Fruit fly (Drosophila melanogaster) whole organism, pupa: Measurements from ENCODE around the gene IFT54.

Experiments used
- CG10348 ChIP-seq: fragments of 200-800 bp; sonication (Bioruptor generic); IDR thresholded peaks from 2 replicates; pipeline ENCODE4 v1.3.6; 2022; ENCODE audit warnings: missing biosample characterization, missing genetic modification characterization
- CG12605 ChIP-seq: fragments of 200-800 bp; sonication (Bioruptor generic); IDR thresholded peaks from 2 replicates; pipeline ENCODE4 v1.3.6; 2022; ENCODE audit warnings: missing biosample characterization, missing genetic modification characterization
- CG13204 ChIP-seq: fragments of 200-800 bp; sonication (Bioruptor generic); optimal IDR thresholded peaks from 2 replicates; lab custom pipeline; 2018; ENCODE audit warnings: missing biosample characterization, mild to moderate bottlenecking, missing genetic modification characterization, moderate library complexity
- CG14655 ChIP-seq: fragments of 200-800 bp; sonication (Bioruptor generic); optimal IDR thresholded peaks from 3 replicates; lab custom pipeline; 2017; ENCODE audit warnings: mild to moderate bottlenecking, missing biosample characterization, missing genetic modification reagents, missing genetic modification characterization
- CG15710 ChIP-seq: fragments of 200-800 bp; sonication (Bioruptor generic); optimal IDR thresholded peaks from 2 replicates; lab custom pipeline; 2018; ENCODE audit warnings: missing biosample characterization, mild to moderate bottlenecking, missing genetic modification characterization, moderate library complexity
- CG17806 ChIP-seq: fragments of 200-800 bp; sonication (Bioruptor generic); optimal IDR thresholded peaks from 2 replicates; lab custom pipeline; 2018; ENCODE audit warnings: missing biosample characterization, mild to moderate bottlenecking, missing genetic modification characterization, moderate library complexity
- CG32121 ChIP-seq: fragments of 200-800 bp; sonication (Bioruptor generic); IDR thresholded peaks from 2 replicates; pipeline ENCODE4 v1.3.6; 2022; ENCODE audit warnings: missing biosample characterization, missing genetic modification characterization
- CG34367 ChIP-seq: fragments of 200-800 bp; sonication (Bioruptor generic); optimal IDR thresholded peaks from 2 replicates; lab custom pipeline; 2018; ENCODE audit warnings: missing biosample characterization, mild to moderate bottlenecking, missing genetic modification characterization
- CG4496 ChIP-seq: fragments of 200-800 bp; sonication (Bioruptor generic); IDR thresholded peaks from 3 replicates; pipeline ENCODE4 v1.3.6; 2022; ENCODE audit warnings: missing biosample characterization, missing genetic modification characterization
- CG8159 ChIP-seq: fragments of 200-800 bp; sonication (Bioruptor generic); optimal IDR thresholded peaks from 3 replicates; lab custom pipeline; 2018; ENCODE audit warnings: missing biosample characterization, mild to moderate bottlenecking, missing genetic modification characterization, moderate library complexity
- CG8301 ChIP-seq: fragments of 200-800 bp; sonication (Bioruptor generic); optimal IDR thresholded peaks from 2 replicates; lab custom pipeline; 2018; ENCODE audit warnings: missing biosample characterization, mild to moderate bottlenecking, missing genetic modification characterization
- CG9948 ChIP-seq: fragments of 200-800 bp; sonication (Bioruptor generic); optimal IDR thresholded peaks from 2 replicates; lab custom pipeline; 2018; ENCODE audit warnings: missing biosample characterization, mild to moderate bottlenecking, missing genetic modification characterization, moderate library complexity
- D1 ChIP-seq: fragments of 200-800 bp; sonication (Bioruptor generic); optimal IDR thresholded peaks from 2 replicates; lab custom pipeline; 2018; ENCODE audit warnings: missing biosample characterization, mild to moderate bottlenecking, missing genetic modification characterization, moderate library complexity
- EcR ChIP-seq: fragments of 200-800 bp; sonication (Bioruptor generic); optimal IDR thresholded peaks from 3 replicates; lab custom pipeline; 2019; ENCODE audit warnings: missing biosample characterization, missing genetic modification characterization, mild to moderate bottlenecking, moderate library complexity, missing genetic modification reagents
- Ets98B ChIP-seq: fragments of 200-800 bp; sonication (Bioruptor generic); IDR thresholded peaks from 2 replicates; pipeline ENCODE4 v1.3.6; 2022; ENCODE audit warnings: missing biosample characterization, missing genetic modification characterization
- Pif1A ChIP-seq: fragments of 200-800 bp; sonication (Bioruptor generic); optimal IDR thresholded peaks from 3 replicates; lab custom pipeline; 2016; ENCODE audit warnings: missing biosample characterization, missing genetic modification characterization
- Pif1B ChIP-seq: fragments of 200-800 bp; sonication (Bioruptor generic); optimal IDR thresholded peaks from 3 replicates; lab custom pipeline; 2016; ENCODE audit warnings: missing biosample characterization, missing genetic modification characterization
- Snoo ChIP-seq: fragments of 200-800 bp; sonication (Bioruptor generic); optimal IDR thresholded peaks from 3 replicates; lab custom pipeline; 2017; ENCODE audit warnings: missing biosample characterization, mild to moderate bottlenecking, missing genetic modification characterization, inconsistent platforms
- fd96Ca ChIP-seq: fragments of 200-800 bp; sonication (Bioruptor generic); IDR thresholded peaks from 3 replicates; pipeline ENCODE4 v1.3.6; 2022; ENCODE audit warnings: missing biosample characterization, missing genetic modification characterization
- gl ChIP-seq: fragments of 200-800 bp; sonication (Bioruptor generic); optimal IDR thresholded peaks from 2 replicates; lab custom pipeline; 2018; ENCODE audit warnings: missing biosample characterization, mild to moderate bottlenecking, missing genetic modification characterization
- rn ChIP-seq: fragments of 200-800 bp; sonication (Bioruptor generic); IDR thresholded peaks from 2 replicates; pipeline ENCODE4 v1.3.6; 2022; ENCODE audit warnings: missing biosample characterization, missing genetic modification characterization

The IFT54 gene

DNA sequence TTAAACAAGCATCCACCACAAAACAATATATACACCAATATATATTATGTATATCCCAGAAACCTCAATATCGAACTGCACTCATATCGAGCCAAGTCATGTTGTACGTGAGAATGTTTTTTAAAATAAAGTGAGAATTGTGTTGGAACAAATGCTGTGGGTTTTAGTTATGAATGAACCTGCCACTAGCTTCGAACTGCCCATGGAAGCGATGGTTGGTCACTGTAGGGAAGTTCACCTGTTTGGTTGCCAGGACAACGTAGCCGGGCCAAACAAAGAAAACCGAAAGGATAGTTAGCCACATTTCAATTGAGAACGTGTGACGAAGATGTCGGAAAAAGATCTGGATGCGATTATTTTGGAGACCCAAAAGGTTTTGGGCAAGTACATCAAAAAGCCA, at the start of gene IFT54:
Gene IFT54, plus strand, starts transcription at position 301 of the 400 bp plus-strand sequence.
- TF ChIP-seq CG10348 (GFP tag; lab: Robert Waterston, UW) (no peak), CG12605 (no peak), Pif1B (GFP tag; lab: Kevin White, UChicago) (no peak), EcR (GFP tag; lab: Kevin White, UChicago) (no peak), gl (no peak), CG13204 (GFP tag; lab: Kevin White, UChicago) (no peak), CG8301 (tag; lab: Kevin White, UChicago) (no peak), CG17806 (no peak), rn (GFP tag; lab: Robert Waterston, UW) (no peak), D1 (tag; lab: Kevin White, UChicago) (no peak), CG15710 (tag; lab: Kevin White, UChicago) (no peak), CG14655 (GFP tag; lab: Kevin White, UChicago) (no peak), fd96Ca (GFP tag; lab: Robert Waterston, UW) (no peak), Snoo (tag; lab: Kevin White, UChicago) (no peak), CG4496 (GFP tag; lab: Robert Waterston, UW) (no peak)
- TF ChIP-seq, all 21 proteins: peak for 0

DNA sequence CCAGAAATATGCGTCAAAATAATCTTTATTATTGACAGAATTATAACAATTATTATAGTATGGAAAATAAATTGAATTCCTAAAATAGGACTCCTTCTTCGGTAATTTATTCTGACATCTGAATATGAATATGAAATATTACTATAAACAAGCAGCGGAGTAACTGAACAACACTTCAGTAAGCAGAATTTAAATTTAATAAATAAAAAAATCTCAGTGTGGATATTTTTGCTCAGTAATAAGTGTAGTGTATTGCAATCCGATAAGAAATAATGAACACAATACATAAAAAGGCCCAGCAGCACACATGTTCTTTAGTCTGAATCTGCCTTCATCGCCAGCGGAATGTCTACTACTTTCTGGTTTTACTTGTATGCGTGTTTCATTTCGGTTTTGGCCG, 46.4 kb upstream of the IFT54 start, which contains the start of gene CG43179:
Gene CG43179, plus strand, starts transcription at position 301 of the 400 bp plus-strand sequence.
- TF ChIP-seq Ets98B (GFP tag; lab: Robert Waterston, UW) (no peak), CG9948 (tag; lab: Kevin White, UChicago) (no peak), CG8301 (tag; lab: Kevin White, UChicago) (no peak), CG15710 (tag; lab: Kevin White, UChicago) (no peak), CG10348 (GFP tag; lab: Robert Waterston, UW) (no peak), EcR (GFP tag; lab: Kevin White, UChicago) (no peak), CG17806 (no peak), CG8159 (tag; lab: Kevin White, UChicago) (no peak), CG13204 (GFP tag; lab: Kevin White, UChicago) (no peak)

DNA sequence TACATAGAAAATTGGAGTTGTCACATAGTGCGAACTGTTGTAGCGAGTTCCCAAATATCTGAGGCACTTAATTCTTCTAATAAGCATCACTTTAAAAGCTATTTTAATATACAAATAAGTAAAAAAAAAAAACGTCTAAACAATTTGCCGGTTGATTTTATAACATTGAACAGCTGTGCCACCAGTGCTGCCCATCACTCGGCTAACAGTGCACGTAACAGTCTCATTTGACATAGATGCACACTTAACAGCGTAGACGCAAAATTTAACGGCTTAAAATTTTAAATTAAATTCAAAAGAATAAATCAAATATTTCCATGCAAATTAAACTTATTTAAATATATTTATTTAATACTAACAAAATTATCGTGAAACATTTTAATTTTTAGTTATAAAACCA, 42.4 kb upstream of the IFT54 start, which contains the start of gene MetRS-m:
Gene MetRS-m, minus strand, starts transcription at position 171 of the 400 bp plus-strand sequence.
- no peak for TF ChIP-seq CG15710 (tag; lab: Kevin White, UChicago)
- TF ChIP-seq CG14655 (GFP tag; lab: Kevin White, UChicago): no peak
- TF ChIP-seq CG17806: no peak
- no peak for TF ChIP-seq CG8159 (tag; lab: Kevin White, UChicago)
- TF ChIP-seq Pif1A (GFP tag; lab: Kevin White, UChicago): no peak
- TF ChIP-seq CG34367 (tag; lab: Kevin White, UChicago): no peak
- TF ChIP-seq CG9948 (tag; lab: Kevin White, UChicago): no peak
- TF ChIP-seq CG13204 (GFP tag; lab: Kevin White, UChicago): no peak
- TF ChIP-seq D1 (tag; lab: Kevin White, UChicago): no peak
- no peak for TF ChIP-seq Pif1B (GFP tag; lab: Kevin White, UChicago)
- no peak for TF ChIP-seq gl
- TF ChIP-seq CG32121 (GFP tag; lab: Robert Waterston, UW): no peak
- no peak for TF ChIP-seq rn (GFP tag; lab: Robert Waterston, UW)
- no peak for TF ChIP-seq Ets98B (GFP tag; lab: Robert Waterston, UW)
- no peak for TF ChIP-seq Snoo (tag; lab: Kevin White, UChicago)
- no peak for TF ChIP-seq CG12605
- no peak for TF ChIP-seq CG4496 (GFP tag; lab: Robert Waterston, UW)
- no peak for TF ChIP-seq EcR (GFP tag; lab: Kevin White, UChicago)
- no peak for TF ChIP-seq CG10348 (GFP tag; lab: Robert Waterston, UW)

DNA sequence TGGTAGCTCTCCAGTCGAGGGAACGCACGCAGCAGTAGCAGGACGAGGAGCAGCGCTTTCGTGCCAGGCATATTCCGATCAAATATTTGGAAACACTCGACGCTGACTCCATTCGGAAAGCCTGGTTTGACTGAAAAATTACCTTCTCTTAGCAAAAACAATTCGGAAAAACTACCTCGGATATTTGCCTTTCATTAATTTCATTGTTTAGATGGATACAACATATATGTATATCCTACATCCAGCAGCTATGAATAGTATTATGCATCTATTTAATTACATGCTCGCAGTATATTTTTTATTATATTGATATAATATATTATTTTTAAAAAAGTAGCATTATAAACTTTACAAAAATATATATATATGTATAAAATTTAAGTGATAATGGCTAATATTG, 41.1 kb upstream of the IFT54 start, which contains the start of gene CG14840:
Gene CG14840, minus strand, starts transcription at position 101 of the 400 bp plus-strand sequence.
- no peak for TF ChIP-seq CG12605
- TF ChIP-seq Pif1B (GFP tag; lab: Kevin White, UChicago): no peak
- no peak for TF ChIP-seq CG4496 (GFP tag; lab: Robert Waterston, UW)
- no peak for TF ChIP-seq CG8301 (tag; lab: Kevin White, UChicago)
- TF ChIP-seq CG14655 (GFP tag; lab: Kevin White, UChicago): no peak
- TF ChIP-seq CG9948 (tag; lab: Kevin White, UChicago): no peak
- no peak for TF ChIP-seq CG32121 (GFP tag; lab: Robert Waterston, UW)
- no peak for TF ChIP-seq Snoo (tag; lab: Kevin White, UChicago)
- no peak for TF ChIP-seq CG34367 (tag; lab: Kevin White, UChicago)
- no peak for TF ChIP-seq CG8159 (tag; lab: Kevin White, UChicago)
- TF ChIP-seq CG15710 (tag; lab: Kevin White, UChicago): no peak
- no peak for TF ChIP-seq Pif1A (GFP tag; lab: Kevin White, UChicago)
- no peak for TF ChIP-seq Ets98B (GFP tag; lab: Robert Waterston, UW)

DNA sequence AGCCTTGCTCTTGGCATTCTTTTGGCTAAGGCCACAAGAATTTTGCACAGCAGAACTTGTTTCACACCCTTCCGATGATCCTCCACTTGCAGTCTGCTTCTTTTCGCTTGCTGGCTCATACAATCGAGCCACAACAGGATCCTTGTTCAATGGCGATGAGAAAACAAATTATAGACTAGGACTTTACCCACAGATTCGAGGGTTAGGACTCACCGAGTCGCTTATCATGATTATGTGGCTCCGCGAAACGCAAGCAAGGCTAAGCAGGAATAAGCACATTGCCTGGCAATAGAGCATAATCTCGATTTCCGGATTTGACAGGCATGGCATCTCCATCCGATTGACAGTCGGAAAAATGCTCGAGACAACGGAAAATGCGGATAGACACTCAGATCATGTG, 40.1 kb upstream of the IFT54 start, which contains the start of the genes CG14839 and CG14841:
Gene CG14839, plus strand, starts transcription at position 301 of the 400 bp plus-strand sequence.
Gene CG14841, minus strand, starts transcription at position 332 of the 400 bp plus-strand sequence.
- TF ChIP-seq Pif1A (GFP tag; lab: Kevin White, UChicago) (no peak), D1 (tag; lab: Kevin White, UChicago) (no peak), fd96Ca (GFP tag; lab: Robert Waterston, UW) (no peak), CG15710 (tag; lab: Kevin White, UChicago) (no peak), EcR (GFP tag; lab: Kevin White, UChicago) (no peak), Ets98B (GFP tag; lab: Robert Waterston, UW) (no peak), CG32121 (GFP tag; lab: Robert Waterston, UW) (no peak), CG10348 (GFP tag; lab: Robert Waterston, UW) (no peak), Pif1B (GFP tag; lab: Kevin White, UChicago) (no peak), CG9948 (tag; lab: Kevin White, UChicago) (no peak), CG14655 (GFP tag; lab: Kevin White, UChicago) (no peak), CG8159 (tag; lab: Kevin White, UChicago) (no peak), CG12605 (no peak), CG13204 (GFP tag; lab: Kevin White, UChicago) (no peak), rn (GFP tag; lab: Robert Waterston, UW) (no peak), CG4496 (GFP tag; lab: Robert Waterston, UW) (no peak), CG34367 (tag; lab: Kevin White, UChicago) (no peak)
